Worm (Caenorhabditis elegans): ENCODE data around the gene smex-1.

The smex-1 gene

DNA sequence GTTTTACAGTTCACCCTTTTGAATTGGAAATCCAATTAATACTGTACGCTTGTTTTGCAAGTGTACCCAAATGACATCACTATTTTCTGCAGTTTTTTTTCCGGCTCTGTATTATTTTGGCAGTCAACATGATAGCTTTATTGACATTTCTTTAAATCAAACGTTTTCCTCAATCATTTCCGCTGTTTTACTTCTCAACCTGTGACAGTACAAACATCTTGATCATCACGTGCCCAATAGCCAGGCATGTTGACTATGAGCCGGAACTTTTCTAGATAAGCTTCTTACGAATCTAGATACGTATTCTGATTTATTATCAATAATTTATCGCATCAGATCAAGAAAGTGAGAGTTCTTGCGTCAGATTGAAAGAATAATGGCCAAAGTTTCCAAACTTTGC lies 25.9 kb downstream of the smex-1 start (continued):
- TF ChIP-seq snpc-4 (GFP tag; optimal IDR thresholded peaks at IDR 0.05) (no peak), snpc-4 (tag; optimal IDR thresholded peaks at IDR 0.05) (no peak), let-526 (GFP tag; IDR thresholded peaks at IDR 0.05) (no peak), mxl-1 (tag; optimal IDR thresholded peaks at IDR 0.05) (no peak), mes-4 (tag; optimal IDR thresholded peaks at IDR 0.05) (no peak), fkh-3 (tag; optimal IDR thresholded peaks at IDR 0.05) (no peak), madf-3 (GFP tag; IDR thresholded peaks at IDR 0.05) (no peak), F22D6.2 (tag; optimal IDR thresholded peaks at IDR 0.05) (no peak), hrde-1 (tag; optimal IDR thresholded peaks at IDR 0.05; ENCODE audit: borderline replicate concordance) (no peak), dox-1 (GFP tag; IDR thresholded peaks at IDR 0.05) (no peak), egl-18 (GFP tag; IDR thresholded peaks at IDR 0.05) (no peak), C06A6.2 (GFP tag; conservative IDR thresholded peaks at IDR 0.05) (no peak), ceh-100 (GFP tag; IDR thresholded peaks at IDR 0.05) (no peak), dpff-1 (tag; optimal IDR thresholded peaks at IDR 0.05) (no peak), ceh-79 (tag; optimal IDR thresholded peaks at IDR 0.05) (no peak), chd-7 (tag; optimal IDR thresholded peaks at IDR 0.05) (no peak), nhr-90 (tag; optimal IDR thresholded peaks at IDR 0.05) (peak; percentile 5), ztf-22 (GFP tag; optimal IDR thresholded peaks at IDR 0.05) (peak; percentile 19), hlh-26 (GFP tag; conservative IDR thresholded peaks at IDR 0.05) (no peak), him-1 (tag; optimal IDR thresholded peaks at IDR 0.05) (no peak), lir-1 (GFP tag; conservative IDR thresholded peaks at IDR 0.05) (no peak), somi-1 (GFP tag; optimal IDR thresholded peaks at IDR 0.05) (no peak), nfyb-1 (GFP tag; IDR thresholded peaks at IDR 0.05) (no peak), sptf-2 (GFP tag; optimal IDR thresholded peaks at IDR 0.05) (no peak), zim-3 (tag; optimal IDR thresholded peaks at IDR 0.05) (no peak), F55B11.4 (tag; optimal IDR thresholded peaks at IDR 0.05; ENCODE audit: borderline replicate concordance, insufficient read depth) (no peak), ets-4 (GFP tag; optimal IDR thresholded peaks at IDR 0.05) (peak; percentile 35), let-607 (tag; optimal IDR thresholded peaks at IDR 0.05) (peak in 1 of 2 experiments; percentile 18), Y79H2A.3 (GFP tag; conservative IDR thresholded peaks at IDR 0.05) (no peak), F52B5.7 (tag; optimal IDR thresholded peaks at IDR 0.05) (no peak), egrh-3 (GFP tag; IDR thresholded peaks at IDR 0.05) (no peak), lin-26 (GFP tag; IDR thresholded peaks at IDR 0.05) (no peak), F57C9.4 (tag; optimal IDR thresholded peaks at IDR 0.05) (no peak), pbrm-1 (GFP tag; IDR thresholded peaks at IDR 0.05) (no peak), F37B4.10 (GFP tag; IDR thresholded peaks at IDR 0.05) (no peak), unc-62 (GFP tag; optimal IDR thresholded peaks at IDR 0.05) (no peak), rpc-1 (optimal IDR thresholded peaks at IDR 0.05) (no peak), rpc-1 (tag; optimal IDR thresholded peaks at IDR 0.05) (no peak), hmg-1.2 (GFP tag; IDR thresholded peaks at IDR 0.05) (no peak), madf-10 (tag; optimal IDR thresholded peaks at IDR 0.05) (no peak), tbp1 (GFP tag; optimal IDR thresholded peaks at IDR 0.05) (peak; percentile 9), repo-1 (tag; optimal IDR thresholded peaks at IDR 0.05) (no peak), nhr-179 (tag; optimal IDR thresholded peaks at IDR 0.05) (no peak)

All from whole organism, young adult.